Worm (Caenorhabditis elegans): ENCODE measurements around the gene Y43B11AR.3.

- TF ChIP-seq ama-1 (optimal IDR thresholded peaks at IDR 0.05) (no peak), ama-1 (GFP tag; optimal IDR thresholded peaks at IDR 0.05) (no peak), pha-4 (tag; optimal IDR thresholded peaks at IDR 0.05) (peak; percentile 50), dpff-1 (tag; optimal IDR thresholded peaks at IDR 0.05) (no peak), ztf-22 (GFP tag; optimal IDR thresholded peaks at IDR 0.05) (no peak), F49E8.2 (tag; optimal IDR thresholded peaks at IDR 0.05; ENCODE audit: insufficient read depth) (peak; percentile 74), egl-44 (GFP tag; IDR thresholded peaks at IDR 0.05) (no peak), bed-1 (GFP tag; IDR thresholded peaks at IDR 0.05) (no peak), ztf-6 (GFP tag; IDR thresholded peaks at IDR 0.05) (no peak), rcor-1 (GFP tag; IDR thresholded peaks at IDR 0.05) (peak; percentile 52), B0261.1 (tag; optimal IDR thresholded peaks at IDR 0.05) (no peak), snpc-1.3 (tag; optimal IDR thresholded peaks at IDR 0.05; ENCODE audit: insufficient read depth) (peak; percentile 81), unc-62 (GFP tag; optimal IDR thresholded peaks at IDR 0.05) (no peak), ceh-79 (tag; optimal IDR thresholded peaks at IDR 0.05) (no peak)
Observed at ce11 chrIV:7084632-7085160, 1.2 kb upstream of the Y43B11AR.3 start, which contains the start of gene rps-4.
